Fruit fly (Drosophila melanogaster) whole organism, larva: ENCODE data around the gene milt.

Experiments
- noc ChIP-seq: fragments of 200-800 bp; sonication (Bioruptor generic); optimal IDR thresholded peaks from 3 replicates; lab custom pipeline; 2019; ENCODE audit warnings: missing biosample characterization, mild to moderate bottlenecking, missing genetic modification characterization, moderate library complexity

The milt gene

DNA sequence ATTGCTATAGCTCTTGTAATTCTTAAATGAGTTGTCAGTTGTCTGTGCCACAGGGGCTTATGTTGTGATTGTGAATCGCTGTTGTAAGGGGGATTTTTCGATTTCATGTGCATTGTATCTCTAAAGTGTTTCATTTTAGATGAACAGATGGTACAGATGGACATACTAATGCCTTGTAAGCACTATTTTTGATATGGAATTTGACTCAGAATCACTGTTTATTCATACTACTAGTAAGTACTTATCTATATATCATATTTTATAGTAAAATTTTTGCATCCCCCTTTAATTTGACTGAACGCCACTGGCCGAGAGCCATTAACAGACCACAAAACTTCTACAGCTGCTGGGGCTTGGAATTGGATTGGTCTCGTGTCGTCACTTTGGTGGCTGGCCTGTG, 63.2 kb downstream of the milt start:
- TF ChIP-seq noc: no peak

DNA sequence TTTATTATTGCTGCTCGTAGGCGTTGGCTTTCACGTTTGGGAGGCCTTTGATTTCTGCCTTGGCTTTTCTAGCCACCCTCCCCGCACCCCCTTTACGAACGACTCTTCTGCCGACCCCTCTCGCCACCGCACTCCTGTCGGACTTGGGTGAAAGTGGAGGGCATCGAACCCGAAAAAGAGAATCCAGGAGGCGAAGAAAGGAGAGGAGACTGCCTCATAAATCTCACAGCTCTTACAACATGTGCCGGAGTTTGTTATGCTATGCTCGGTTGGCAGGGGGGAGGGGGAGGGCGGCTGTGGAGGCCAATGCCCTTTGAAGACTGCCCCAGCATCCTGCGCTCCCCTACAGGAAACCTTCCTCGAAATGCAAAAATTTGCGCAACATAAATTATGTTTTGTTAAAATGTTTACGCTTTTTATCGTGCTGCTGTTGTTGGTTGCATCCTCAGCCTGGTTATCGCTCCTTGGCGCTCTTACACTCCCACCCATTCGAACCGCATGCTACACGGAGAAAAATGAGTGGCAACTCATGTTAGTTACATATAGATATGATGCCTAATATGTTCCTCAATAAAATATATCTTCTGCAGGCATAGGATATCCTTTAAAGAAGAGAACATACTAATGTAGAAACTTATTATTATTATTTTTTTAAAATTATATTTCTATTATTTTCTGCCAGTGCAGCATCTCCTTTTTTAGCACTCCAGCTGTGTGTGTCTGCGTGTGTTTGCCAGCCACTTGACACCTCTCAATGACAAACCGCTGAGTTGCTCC, 66.8 kb downstream of the milt start:
- no peak for TF ChIP-seq noc
